Worm (Caenorhabditis elegans) whole organism, L1 larva: ENCODE results near the gene F54C9.3.

Experiments used
- isw-1 ChIP-seq: fragments of 200-800 bp; sonication (Bioruptor generic); IDR thresholded peaks from 2 replicates; pipeline ENCODE4 v1.3.6; 2022; ENCODE audit warnings: missing genetic modification characterization, missing compliant biosample characterization
- nhr-11 ChIP-seq: fragments of 150-350 bp; optimal IDR thresholded peaks from 2 replicates; lab custom pipeline; 2014; ENCODE audit warnings: missing biosample characterization, missing genetic modification characterization
- snu-23 ChIP-seq: sonication (generic microtip); optimal IDR thresholded peaks from 2 replicates; lab custom pipeline; 2016; ENCODE audit warnings: missing genetic modification characterization, missing compliant biosample characterization

ce11 chrII:8546975-8547374 lies 19.7 kb downstream of the F54C9.3 start:
- TF ChIP-seq isw-1 (GFP tag; lab: Robert Waterston, UW) = no peak
- no peak for TF ChIP-seq nhr-11 (tag; lab: Kevin White, UChicago)
- TF ChIP-seq snu-23 (GFP tag; lab: Kevin White, UChicago) = no peak
